Fruit fly (Drosophila melanogaster) whole organism, embryonic: ENCODE measurements around the gene CG31921.

Source experiments
- C15 ChIP-seq: fragments of 200-800 bp; sonication (Bioruptor generic); IDR thresholded peaks from 3 replicates; pipeline ENCODE4 v1.3.6; 2022; ENCODE audit warnings: missing biosample characterization, missing genetic modification characterization
- CG10267 ChIP-seq: fragments of 200-800 bp; sonication (Bioruptor generic); optimal IDR thresholded peaks from 2 replicates; lab custom pipeline; 2018; ENCODE audit warnings: missing biosample characterization, mild to moderate bottlenecking, missing genetic modification characterization, moderate library complexity
- CG10979 ChIP-seq: fragments of 200-800 bp; sonication (Bioruptor generic); optimal IDR thresholded peaks from 2 replicates; lab custom pipeline; 2018; ENCODE audit warnings: missing biosample characterization, mild to moderate bottlenecking, missing genetic modification characterization, moderate library complexity
- CG11560 ChIP-seq: fragments of 200-800 bp; sonication (Bioruptor generic); IDR thresholded peaks from 3 replicates; pipeline ENCODE4 v1.3.6; 2022; ENCODE audit warnings: missing biosample characterization, missing genetic modification characterization
- CG14014 ChIP-seq: fragments of 200-800 bp; sonication (Bioruptor generic); IDR thresholded peaks from 2 replicates; pipeline ENCODE4 v1.3.6; 2022; ENCODE audit warnings: missing biosample characterization, missing genetic modification characterization
- CG15696 ChIP-seq: fragments of 200-800 bp; sonication (Bioruptor generic); optimal IDR thresholded peaks from 2 replicates; lab custom pipeline; 2019; ENCODE audit warnings: missing biosample characterization, mild to moderate bottlenecking, missing genetic modification characterization, moderate library complexity
- CG16813 ChIP-seq: fragments of 200-800 bp; sonication (Bioruptor generic); IDR thresholded peaks from 3 replicates; pipeline ENCODE4 v1.3.6; 2022; ENCODE audit warnings: missing biosample characterization, missing genetic modification characterization; ENCODE audit not compliant: partially characterized antibody
- CG31365 ChIP-seq: fragments of 200-800 bp; sonication (Bioruptor generic); optimal IDR thresholded peaks from 2 replicates; lab custom pipeline; 2018; ENCODE audit warnings: missing biosample characterization, mild to moderate bottlenecking, missing genetic modification characterization
- CG31441 ChIP-seq: fragments of 200-800 bp; sonication (Bioruptor generic); IDR thresholded peaks from 2 replicates; pipeline ENCODE4 v1.3.6; 2022; ENCODE audit warnings: missing biosample characterization, missing genetic modification characterization
- CG43689 ChIP-seq: fragments of 200-800 bp; sonication (Bioruptor generic); IDR thresholded peaks from 2 replicates; pipeline ENCODE4 v1.3.6; 2022; ENCODE audit warnings: missing biosample characterization, missing genetic modification characterization
- CG4820 ChIP-seq: fragments of 200-800 bp; sonication (Bioruptor generic); optimal IDR thresholded peaks from 3 replicates; lab custom pipeline; 2016; ENCODE audit warnings: missing biosample characterization, missing genetic modification characterization
- CG5953 ChIP-seq: fragments of 200-800 bp; sonication (Bioruptor generic); IDR thresholded peaks from 2 replicates; pipeline ENCODE4 v1.3.6; 2022; ENCODE audit warnings: missing biosample characterization, missing genetic modification characterization
- CG6683 ChIP-seq: fragments of 200-800 bp; sonication (Bioruptor generic); optimal IDR thresholded peaks from 2 replicates; lab custom pipeline; 2017; ENCODE audit warnings: missing biosample characterization, mild to moderate bottlenecking, missing genetic modification characterization, missing genetic modification reagents
- CG8290 ChIP-seq, 3 experiments: fragments of 200-800 bp; sonication (Bioruptor generic); optimal IDR thresholded peaks; 2 replicates each; lab custom pipeline; 2016 to 2019; ENCODE audit warnings: missing biosample characterization in 3 of 3, missing genetic modification characterization in 3 of 3, mild to moderate bottlenecking in 2 of 3, moderate library complexity in 1 of 3
- CG9215 ChIP-seq: fragments of 200-800 bp; sonication (Bioruptor generic); IDR thresholded peaks from 2 replicates; pipeline ENCODE4 v1.3.6; 2022; ENCODE audit warnings: missing biosample characterization, missing genetic modification characterization
- CG9437 ChIP-seq: fragments of 200-800 bp; sonication (Bioruptor generic); optimal IDR thresholded peaks from 2 replicates; lab custom pipeline; 2018; ENCODE audit warnings: missing biosample characterization, mild to moderate bottlenecking, missing genetic modification characterization
- CG9797 ChIP-seq: fragments of 200-800 bp; sonication (Bioruptor generic); optimal IDR thresholded peaks from 3 replicates; lab custom pipeline; 2018; ENCODE audit warnings: missing biosample characterization, mild to moderate bottlenecking, missing genetic modification characterization
- Elba2 ChIP-seq: fragments of 200-800 bp; sonication (Bioruptor generic); optimal IDR thresholded peaks from 3 replicates; lab custom pipeline; 2016; ENCODE audit warnings: missing biosample characterization, missing genetic modification characterization
- Gug ChIP-seq: fragments of 200-800 bp; sonication (Bioruptor generic); IDR thresholded peaks from 4 replicates; pipeline ENCODE4 v1.3.6; 2022; ENCODE audit warnings: missing biosample characterization, missing genetic modification characterization
- Hr39 ChIP-seq: fragments of >200 bp; optimal IDR thresholded peaks from 2 replicates; lab custom pipeline; 2017
- Jarid2 ChIP-seq: fragments of 200-800 bp; sonication (Bioruptor generic); optimal IDR thresholded peaks from 3 replicates; lab custom pipeline; 2017; ENCODE audit warnings: mild to moderate bottlenecking, missing biosample characterization, missing genetic modification reagents, missing genetic modification characterization
- Kr ChIP-seq: fragments of 200-800 bp; sonication (Bioruptor generic); optimal IDR thresholded peaks from 2 replicates; lab custom pipeline; 2017; ENCODE audit warnings: missing biosample characterization, mild to moderate bottlenecking, missing genetic modification characterization
- Max ChIP-seq: fragments of 200-800 bp; sonication (Bioruptor generic); optimal IDR thresholded peaks from 2 replicates; lab custom pipeline; 2016; ENCODE audit warnings: missing biosample characterization, mild to moderate bottlenecking, missing genetic modification characterization
- Mrtf ChIP-seq: fragments of 200-800 bp; sonication (Bioruptor generic); IDR thresholded peaks from 3 replicates; pipeline ENCODE4 v1.3.6; 2022; ENCODE audit warnings: missing biosample characterization, missing genetic modification characterization
- Side ChIP-seq: fragments of 200-800 bp; sonication (Bioruptor generic); optimal IDR thresholded peaks from 2 replicates; lab custom pipeline; 2016; ENCODE audit warnings: missing biosample characterization, missing genetic modification characterization
- Xbp1 ChIP-seq: fragments of 200-800 bp; sonication (Bioruptor generic); optimal IDR thresholded peaks from 3 replicates; lab custom pipeline; 2016; ENCODE audit warnings: missing biosample characterization, mild to moderate bottlenecking, missing genetic modification characterization
- abd-A ChIP-seq: fragments of 200-800 bp; sonication (Bioruptor generic); optimal IDR thresholded peaks from 3 replicates; lab custom pipeline; 2019; ENCODE audit warnings: missing biosample characterization, mild to moderate bottlenecking, missing genetic modification characterization, moderate library complexity
- bcd ChIP-seq: fragments of 200-800 bp; sonication (Bioruptor generic); optimal IDR thresholded peaks from 2 replicates; lab custom pipeline; 2017; ENCODE audit warnings: missing biosample characterization, mild to moderate bottlenecking, missing genetic modification characterization
- bowl ChIP-seq: fragments of 200-800 bp; sonication (Bioruptor generic); IDR thresholded peaks from 2 replicates; pipeline ENCODE4 v1.3.6; 2022; ENCODE audit warnings: missing biosample characterization, missing genetic modification characterization
- cato ChIP-seq: fragments of 200-800 bp; sonication (Bioruptor generic); optimal IDR thresholded peaks from 2 replicates; lab custom pipeline; 2016; ENCODE audit warnings: missing biosample characterization, missing genetic modification characterization, borderline replicate concordance
- cg ChIP-seq: fragments of 200-800 bp; sonication (Bioruptor generic); optimal IDR thresholded peaks from 3 replicates; lab custom pipeline; 2019; ENCODE audit warnings: missing biosample characterization, mild to moderate bottlenecking, missing genetic modification characterization, moderate library complexity
- chinmo ChIP-seq: fragments of 200-800 bp; sonication (Bioruptor generic); IDR thresholded peaks from 4 replicates; pipeline ENCODE4 v1.3.6; 2022; ENCODE audit warnings: missing biosample characterization, missing genetic modification characterization; ENCODE audit not compliant: partially characterized antibody
- ci ChIP-seq: fragments of 200-800 bp; sonication (Bioruptor generic); IDR thresholded peaks from 3 replicates; pipeline ENCODE4 v1.3.6; 2022; ENCODE audit warnings: missing biosample characterization, missing genetic modification characterization
- crp ChIP-seq, 2 experiments: fragments of 200-800 bp; sonication (Bioruptor generic); optimal IDR thresholded peaks; 2 replicates in 1 of 2; 3 replicates in 1 of 2; lab custom pipeline; 2017; ENCODE audit warnings: missing biosample characterization in 2 of 2, missing genetic modification characterization in 2 of 2, mild to moderate bottlenecking in 1 of 2, moderate library complexity in 1 of 2
- ems ChIP-seq: fragments of 200-800 bp; sonication (Bioruptor generic); optimal IDR thresholded peaks from 3 replicates; lab custom pipeline; 2016; ENCODE audit warnings: missing biosample characterization, missing genetic modification characterization
- fd102C ChIP-seq: fragments of 200-800 bp; sonication (Bioruptor generic); optimal IDR thresholded peaks from 2 replicates; lab custom pipeline; 2018; ENCODE audit warnings: missing biosample characterization, mild to moderate bottlenecking, missing genetic modification characterization, moderate library complexity
- grn ChIP-seq: fragments of 200-800 bp; sonication (Bioruptor generic); optimal IDR thresholded peaks from 3 replicates; lab custom pipeline; 2017; ENCODE audit warnings: missing biosample characterization, missing genetic modification characterization
- hth ChIP-seq: fragments of >200 bp; optimal IDR thresholded peaks from 2 replicates; lab custom pipeline; 2017; ENCODE audit warnings: inconsistent platforms
- kni ChIP-seq: fragments of 200-800 bp; sonication (Bioruptor generic); optimal IDR thresholded peaks from 3 replicates; lab custom pipeline; 2017; ENCODE audit warnings: mild to moderate bottlenecking, missing biosample characterization, missing genetic modification reagents, missing genetic modification characterization
- pb ChIP-seq: fragments of 200-800 bp; sonication (Bioruptor generic); optimal IDR thresholded peaks from 3 replicates; lab custom pipeline; 2016; ENCODE audit warnings: missing biosample characterization, missing genetic modification characterization
- pita ChIP-seq: fragments of 200-800 bp; sonication (Bioruptor generic); optimal IDR thresholded peaks from 2 replicates; lab custom pipeline; 2017; ENCODE audit warnings: missing biosample characterization, mild to moderate bottlenecking, missing genetic modification characterization
- sd ChIP-seq: fragments of 200-800 bp; sonication (Bioruptor generic); optimal IDR thresholded peaks from 3 replicates; lab custom pipeline; 2018; ENCODE audit warnings: missing biosample characterization, mild to moderate bottlenecking, missing genetic modification characterization, moderate library complexity
- sens ChIP-seq: fragments of 200-800 bp; sonication (Bioruptor generic); peaks from one replicate; lab custom pipeline; 2016; ENCODE audit warnings: missing biosample characterization, missing genetic modification characterization
- sim ChIP-seq: fragments of 200-800 bp; sonication (Bioruptor generic); IDR thresholded peaks from 2 replicates; pipeline ENCODE4 v1.3.6; 2022; ENCODE audit warnings: missing biosample characterization, missing genetic modification characterization
- slbo ChIP-seq: fragments of 200-800 bp; sonication (Bioruptor generic); IDR thresholded peaks from 2 replicates; pipeline ENCODE4 v1.3.6; 2022; ENCODE audit warnings: missing biosample characterization, missing genetic modification characterization
- tgo ChIP-seq: fragments of 200-800 bp; sonication (Bioruptor generic); IDR thresholded peaks from 3 replicates; pipeline ENCODE4 v1.3.6; 2022; ENCODE audit warnings: missing biosample characterization, missing genetic modification characterization
- tio ChIP-seq: fragments of 200-800 bp; sonication (Bioruptor generic); optimal IDR thresholded peaks from 2 replicates; lab custom pipeline; 2017; ENCODE audit warnings: missing biosample characterization, missing genetic modification characterization, inconsistent platforms
- tll ChIP-seq, 2 experiments: fragments of 200-800 bp in 1 of 2; fragments of >200 bp in 1 of 2; sonication (Bioruptor generic) in 1 of 2; optimal IDR thresholded peaks; 2 replicates each; lab custom pipeline; 2017 to 2019; ENCODE audit warnings: missing biosample characterization in 2 of 2, missing genetic modification characterization in 2 of 2, mild to moderate bottlenecking in 1 of 2, moderate library complexity in 1 of 2
- vnd ChIP-seq: fragments of 200-800 bp; sonication (Bioruptor generic); IDR thresholded peaks from 3 replicates; pipeline ENCODE4 v1.3.6; 2022; ENCODE audit warnings: missing biosample characterization, missing genetic modification characterization; ENCODE audit not compliant: partially characterized antibody
- wek ChIP-seq: fragments of 200-800 bp; sonication (Bioruptor generic); optimal IDR thresholded peaks from 3 replicates; lab custom pipeline; 2018; ENCODE audit warnings: missing biosample characterization, mild to moderate bottlenecking, missing genetic modification characterization, moderate library complexity

CG31921 gene

dm6 chr2L:286421-286820, 45.7 kb downstream of the CG31921 start (continued):
- TF ChIP-seq Mrtf: peak; percentile 71; the same call in 2 of the 3 replicates
- no peak for TF ChIP-seq hth
- TF ChIP-seq C15 (GFP tag; lab: Robert Waterston, UW): 0 out of 3 replicates have a peak, but pooled peaks have one; percentile 41
- TF ChIP-seq pita (GFP tag; lab: Kevin White, UChicago): no peak
- peak; percentile 58 for TF ChIP-seq grn (GFP tag; lab: Kevin White, UChicago)
- no peak for TF ChIP-seq kni (GFP tag; lab: Kevin White, UChicago)
- peak; percentile 34 for TF ChIP-seq Side
- TF ChIP-seq tll (GFP tag; optimal IDR thresholded peaks at IDR 0.05; lab: Kevin White, UChicago): no peak
- TF ChIP-seq CG16813 (GFP tag; lab: Robert Waterston, UW): no peak
- TF ChIP-seq Jarid2 (GFP tag; lab: Kevin White, UChicago): peak; percentile 41
- TF ChIP-seq Xbp1 (GFP tag; lab: Kevin White, UChicago): peak; percentile 75
- TF ChIP-seq bcd (GFP tag; lab: Kevin White, UChicago): peak; percentile 56
- TF ChIP-seq CG9797: no peak
- no peak; the same call in 2 of the 3 replicates for TF ChIP-seq CG11560
- peak; percentile 15 for TF ChIP-seq CG15696 (tag; lab: Kevin White, UChicago)
- no peak; the same call in 3 of the 4 replicates for TF ChIP-seq chinmo (GFP tag; lab: Robert Waterston, UW)
- TF ChIP-seq Gug (GFP tag; lab: Robert Waterston, UW): peak; percentile 84; the same call in 3 of the 4 replicates
- peak; percentile 55 for TF ChIP-seq CG5953
- TF ChIP-seq crp (GFP tag; optimal IDR thresholded peaks at IDR 0.05; lab: Kevin White, UChicago): no peak
- no peak for TF ChIP-seq fd102C
- peak; percentile 78 for TF ChIP-seq ci
- no peak for TF ChIP-seq wek (GFP tag; lab: Kevin White, UChicago)
- peak; percentile 69; the same call in 2 of the 3 replicates for TF ChIP-seq tgo
- TF ChIP-seq CG10267: no peak
- no peak for TF ChIP-seq CG8290 (GFP tag; optimal IDR thresholded peaks at IDR 0.05; lab: Kevin White, UChicago)
- peak in 1 of 2 experiments; percentile 97 for TF ChIP-seq CG8290 (tag; optimal IDR thresholded peaks at IDR 0.05; lab: Kevin White, UChicago)
- peak; percentile 32 for TF ChIP-seq CG6683 (GFP tag; lab: Kevin White, UChicago)
- TF ChIP-seq sim (GFP tag; lab: Robert Waterston, UW): no peak
- TF ChIP-seq CG9215 (GFP tag; lab: Robert Waterston, UW): 0 out of 2 replicates have a peak, but pooled peaks have one; percentile 36
- no peak for TF ChIP-seq cg
- no peak; the same call in 1 of the 2 replicates for TF ChIP-seq CG31441
- no peak for TF ChIP-seq CG43689 (GFP tag; lab: Robert Waterston, UW)
- no peak for TF ChIP-seq CG9437 (GFP tag; lab: Kevin White, UChicago)
- no peak for TF ChIP-seq tio
- no peak for TF ChIP-seq Kr (GFP tag; lab: Kevin White, UChicago)
- peak; percentile 80 for TF ChIP-seq CG14014 (GFP tag; lab: Robert Waterston, UW)
- no peak for TF ChIP-seq cato (GFP tag; lab: Kevin White, UChicago)
- TF ChIP-seq slbo (GFP tag; lab: Robert Waterston, UW): peak; percentile 92
- peak; percentile 88 for TF ChIP-seq sens (GFP tag; lab: Kevin White, UChicago)
- no peak for TF ChIP-seq Elba2 (GFP tag; lab: Kevin White, UChicago)
- no peak for TF ChIP-seq abd-A
- peak; percentile 41 for TF ChIP-seq Max (GFP tag; lab: Kevin White, UChicago)
- no peak for TF ChIP-seq Hr39 (lab: Kevin White, UChicago)
- TF ChIP-seq CG4820 (GFP tag; lab: Kevin White, UChicago): peak; percentile 37
- no peak for TF ChIP-seq vnd (GFP tag; lab: Robert Waterston, UW)
- peak; percentile 35 for TF ChIP-seq sd (tag; lab: Kevin White, UChicago)
- peak; percentile 15 for TF ChIP-seq pb (GFP tag; lab: Kevin White, UChicago)
- TF ChIP-seq ems (GFP tag; lab: Kevin White, UChicago): peak; percentile 63
- TF ChIP-seq bowl (GFP tag; lab: Robert Waterston, UW): peak; percentile 63; the same call in 1 of the 2 replicates
- no peak for TF ChIP-seq CG31365 (tag; lab: Kevin White, UChicago)
- peak; percentile 7 for TF ChIP-seq CG10979 (tag; lab: Kevin White, UChicago)
